Worm (Caenorhabditis elegans) whole organism, L4/young adult: ENCODE results near the gene gfi-3.

Source experiments
- dao-5 ChIP-seq: sonication (generic microtip); optimal IDR thresholded peaks from 2 replicates; lab custom pipeline; 2016; ENCODE audit warnings: missing genotype, missing genetic modification characterization, moderate library complexity, missing compliant biosample characterization
- him-1 ChIP-seq: sonication (generic microtip); optimal IDR thresholded peaks from 2 replicates; lab custom pipeline; 2016; ENCODE audit warnings: missing genotype, missing genetic modification reagents, missing genetic modification characterization, missing compliant biosample characterization

ce11 chrX:14466532-14466931 lies 13.8 kb upstream of the gfi-3 start, which contains the start of gene M163.21:
- TF ChIP-seq dao-5 (tag; lab: Kevin White, UChicago) (no peak), him-1 (tag; lab: Kevin White, UChicago) (no peak)
